Fruit fly (Drosophila melanogaster): ENCODE measurements around the gene Atg4a.
A peak's percentile ranks its signal among the peaks of the same experiment; 100 is the strongest.

Atg4a gene

dm6 chr2L:1065038-1065437 is 15.7 kb upstream of the Atg4a start:
- TF ChIP-seq CG11617 (GFP tag; optimal IDR thresholded peaks at IDR 0.05) (no peak), CG5204 (GFP tag; optimal IDR thresholded peaks at IDR 0.05) (no peak), Hr96 (GFP tag; optimal IDR thresholded peaks at IDR 0.05) (no peak), bab1 (GFP tag; optimal IDR thresholded peaks at IDR 0.05) (no peak), CG1620 (GFP tag; optimal IDR thresholded peaks at IDR 0.05) (no peak), CG33017 (tag; optimal IDR thresholded peaks at IDR 0.05) (no peak), Mnt (GFP tag; optimal IDR thresholded peaks at IDR 0.05) (no peak), tj (GFP tag; optimal IDR thresholded peaks at IDR 0.05) (no peak), CG7101 (tag; optimal IDR thresholded peaks at IDR 0.05) (no peak)

- TF ChIP-seq Clk (GFP tag; optimal IDR thresholded peaks at IDR 0.05) (no peak), Mnt (GFP tag; optimal IDR thresholded peaks at IDR 0.05) (no peak), bab1 (GFP tag; optimal IDR thresholded peaks at IDR 0.05) (no peak), toe (GFP tag; optimal IDR thresholded peaks at IDR 0.05) (no peak), pad (GFP tag; optimal IDR thresholded peaks at IDR 0.05) (no peak), CG7101 (tag; optimal IDR thresholded peaks at IDR 0.05) (no peak), kay (GFP tag; ENCODE audit: borderline replicate concordance) (no peak), CG5204 (GFP tag; optimal IDR thresholded peaks at IDR 0.05) (no peak), Hr96 (GFP tag; optimal IDR thresholded peaks at IDR 0.05) (no peak), CG11617 (GFP tag; optimal IDR thresholded peaks at IDR 0.05) (no peak), CG33017 (tag; optimal IDR thresholded peaks at IDR 0.05) (no peak), CG14711 (tag; optimal IDR thresholded peaks at IDR 0.05) (no peak), CG1620 (GFP tag; optimal IDR thresholded peaks at IDR 0.05) (no peak), tj (GFP tag; optimal IDR thresholded peaks at IDR 0.05) (no peak), Crg-1 (GFP tag; optimal IDR thresholded peaks at IDR 0.05) (no peak), cic (GFP tag; optimal IDR thresholded peaks at IDR 0.05) (no peak), cnc (optimal IDR thresholded peaks at IDR 0.05) (no peak), ovo (GFP tag; optimal IDR thresholded peaks at IDR 0.05) (no peak), CG12768 (GFP tag; optimal IDR thresholded peaks at IDR 0.05) (no peak), CG7045 (GFP tag; optimal IDR thresholded peaks at IDR 0.05) (no peak)
Observed at dm6 chr2L:1066330-1066729, 14.4 kb upstream of the Atg4a start.

- no peak for TF ChIP-seq toe (GFP tag; optimal IDR thresholded peaks at IDR 0.05)
- TF ChIP-seq bab1 (GFP tag; optimal IDR thresholded peaks at IDR 0.05): no peak
- no peak for TF ChIP-seq Mnt (GFP tag; optimal IDR thresholded peaks at IDR 0.05)
- no peak for TF ChIP-seq Clk (GFP tag; optimal IDR thresholded peaks at IDR 0.05)
- TF ChIP-seq CG11617 (GFP tag; optimal IDR thresholded peaks at IDR 0.05): no peak
- no peak for TF ChIP-seq CG12768 (GFP tag; optimal IDR thresholded peaks at IDR 0.05)
- TF ChIP-seq Hr96 (GFP tag; optimal IDR thresholded peaks at IDR 0.05): no peak
- no peak for TF ChIP-seq ovo (GFP tag; optimal IDR thresholded peaks at IDR 0.05)
- no peak for TF ChIP-seq CG5204 (GFP tag; optimal IDR thresholded peaks at IDR 0.05)
- no peak for TF ChIP-seq cic (GFP tag; optimal IDR thresholded peaks at IDR 0.05)
- no peak for TF ChIP-seq CG33017 (tag; optimal IDR thresholded peaks at IDR 0.05)
- no peak for TF ChIP-seq CG7045 (GFP tag; optimal IDR thresholded peaks at IDR 0.05)
- TF ChIP-seq pad (GFP tag; optimal IDR thresholded peaks at IDR 0.05): no peak
- no peak for TF ChIP-seq CG1620 (GFP tag; optimal IDR thresholded peaks at IDR 0.05)
- TF ChIP-seq tj (GFP tag; optimal IDR thresholded peaks at IDR 0.05): no peak
Observed at dm6 chr2L:1068004-1068403, 12.7 kb upstream of the Atg4a start.

dm6 chr2L:1068517-1069107 is 12.1 kb upstream of the Atg4a start:
- no peak for TF ChIP-seq Hr96 (GFP tag; optimal IDR thresholded peaks at IDR 0.05)
- no peak for TF ChIP-seq CG11617 (GFP tag; optimal IDR thresholded peaks at IDR 0.05)
- TF ChIP-seq CG33017 (tag; optimal IDR thresholded peaks at IDR 0.05): no peak
- no peak for TF ChIP-seq Crg-1 (GFP tag; optimal IDR thresholded peaks at IDR 0.05)
- no peak for TF ChIP-seq kay (GFP tag; ENCODE audit: borderline replicate concordance)
- TF ChIP-seq cnc (optimal IDR thresholded peaks at IDR 0.05): no peak
- TF ChIP-seq tj (GFP tag; optimal IDR thresholded peaks at IDR 0.05): no peak
- no peak for TF ChIP-seq toe (GFP tag; optimal IDR thresholded peaks at IDR 0.05)
- no peak for TF ChIP-seq CG7101 (tag; optimal IDR thresholded peaks at IDR 0.05)
- no peak for TF ChIP-seq CG14711 (tag; optimal IDR thresholded peaks at IDR 0.05)
- TF ChIP-seq CG1620 (GFP tag; optimal IDR thresholded peaks at IDR 0.05): no peak

dm6 chr2L:1069475-1069874 is 11.2 kb upstream of the Atg4a start:
- TF ChIP-seq CG7101 (tag; optimal IDR thresholded peaks at IDR 0.05): no peak
- no peak for TF ChIP-seq Crg-1 (GFP tag; optimal IDR thresholded peaks at IDR 0.05)
- TF ChIP-seq Hr96 (GFP tag; optimal IDR thresholded peaks at IDR 0.05): no peak
- no peak for TF ChIP-seq pad (GFP tag; optimal IDR thresholded peaks at IDR 0.05)
- TF ChIP-seq tj (GFP tag; optimal IDR thresholded peaks at IDR 0.05): no peak
- no peak for TF ChIP-seq cnc (optimal IDR thresholded peaks at IDR 0.05)

- TF ChIP-seq kay (GFP tag; ENCODE audit: borderline replicate concordance) (no peak), CG12768 (GFP tag; optimal IDR thresholded peaks at IDR 0.05) (no peak), CG14711 (tag; optimal IDR thresholded peaks at IDR 0.05) (no peak), CG33017 (tag; optimal IDR thresholded peaks at IDR 0.05) (no peak), bab1 (GFP tag; optimal IDR thresholded peaks at IDR 0.05) (peak; percentile 31), CG7101 (tag; optimal IDR thresholded peaks at IDR 0.05) (no peak), tj (GFP tag; optimal IDR thresholded peaks at IDR 0.05) (no peak)
Observed at dm6 chr2L:1070332-1070731, 10.4 kb upstream of the Atg4a start.

dm6 chr2L:1070941-1071340 is 9.8 kb upstream of the Atg4a start:
- TF ChIP-seq CG5204 (GFP tag; optimal IDR thresholded peaks at IDR 0.05) (no peak), tj (GFP tag; optimal IDR thresholded peaks at IDR 0.05) (no peak), toe (GFP tag; optimal IDR thresholded peaks at IDR 0.05) (no peak), CG7045 (GFP tag; optimal IDR thresholded peaks at IDR 0.05) (no peak), CG12768 (GFP tag; optimal IDR thresholded peaks at IDR 0.05) (no peak), Hr96 (GFP tag; optimal IDR thresholded peaks at IDR 0.05) (no peak), kay (GFP tag; ENCODE audit: borderline replicate concordance) (no peak), pad (GFP tag; optimal IDR thresholded peaks at IDR 0.05) (no peak), CG1620 (GFP tag; optimal IDR thresholded peaks at IDR 0.05) (no peak), ovo (GFP tag; optimal IDR thresholded peaks at IDR 0.05) (no peak), CG7101 (tag; optimal IDR thresholded peaks at IDR 0.05) (no peak), Clk (GFP tag; optimal IDR thresholded peaks at IDR 0.05) (no peak)
